Fruit fly (Drosophila melanogaster): ENCODE measurements around the gene gcm2.

gcm2 gene

DNA sequence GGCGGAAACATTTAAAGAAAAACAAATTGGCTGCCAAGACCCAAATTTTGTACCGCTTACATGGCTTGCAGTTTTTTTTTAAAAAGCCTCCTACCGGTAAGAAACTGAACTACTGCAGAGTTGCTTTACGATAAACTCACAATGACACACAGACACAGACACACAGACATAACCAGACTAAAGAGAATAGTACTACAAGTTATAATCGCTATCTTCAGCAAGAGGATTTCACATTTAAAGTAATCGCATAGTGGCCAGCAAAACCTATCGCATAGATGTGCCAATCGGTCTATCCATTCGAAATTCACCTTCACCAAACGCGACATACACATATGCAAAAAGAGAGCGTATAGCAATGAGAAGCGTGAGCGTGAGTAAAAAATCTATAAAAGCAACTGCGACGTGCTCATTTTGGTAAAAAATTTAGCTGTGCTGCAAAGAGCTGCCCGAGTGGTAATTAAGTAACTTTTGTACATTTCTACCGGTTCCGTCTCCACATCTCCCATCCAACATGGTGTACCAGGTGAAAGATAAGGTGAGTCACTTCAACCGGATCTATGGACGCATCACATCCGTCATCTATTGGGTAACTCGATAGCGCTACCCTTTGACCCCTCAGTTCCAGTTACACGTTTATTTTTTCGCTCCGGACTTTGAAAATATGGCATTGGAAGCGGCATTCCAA, 4.8 kb downstream of the gcm2 start, which contains the start of gene Trx2 (continued):
- no peak for TF ChIP-seq ttk (GFP tag; IDR thresholded peaks at IDR 0.05)
- TF ChIP-seq CG33557 (GFP tag; optimal IDR thresholded peaks at IDR 0.05) = no peak
- TF ChIP-seq bbx (GFP tag; IDR thresholded peaks at IDR 0.05; ENCODE audit: partially characterized antibody) = peak; percentile 56; the same call in 1 of the 2 replicates
- peak; percentile 57 for TF ChIP-seq Dp (GFP tag; optimal IDR thresholded peaks at IDR 0.05)
- no peak for TF ChIP-seq slou (GFP tag; optimal IDR thresholded peaks at IDR 0.05)
- TF ChIP-seq CG5953 (GFP tag; IDR thresholded peaks at IDR 0.05) = no peak
- no peak for TF ChIP-seq CG16813 (GFP tag; IDR thresholded peaks at IDR 0.05; ENCODE audit: partially characterized antibody)
- TF ChIP-seq Opbp (GFP tag; IDR thresholded peaks at IDR 0.05; ENCODE audit: partially characterized antibody) = 0 out of 3 replicates have a peak, but pooled peaks have one; percentile 37
- TF ChIP-seq CG6689 (GFP tag; IDR thresholded peaks at IDR 0.05) = 0 out of 2 replicates have a peak, but pooled peaks have one; percentile 6
- peak; percentile 18 for TF ChIP-seq pita (GFP tag; optimal IDR thresholded peaks at IDR 0.05)
- TF ChIP-seq insv (GFP tag; optimal IDR thresholded peaks at IDR 0.05) = peak in 1 of 2 experiments; percentile 67
- peak; percentile 85 for TF ChIP-seq HLH4C (GFP tag; IDR thresholded peaks at IDR 0.05; ENCODE audit: partially characterized antibody)
- no peak for TF ChIP-seq CG15601 (tag; optimal IDR thresholded peaks at IDR 0.05)
- peak; percentile 22 for TF ChIP-seq nau (GFP tag; optimal IDR thresholded peaks at IDR 0.05)
- TF ChIP-seq CG13424 (tag; optimal IDR thresholded peaks at IDR 0.05) = no peak
- TF ChIP-seq Camta (GFP tag; optimal IDR thresholded peaks at IDR 0.05) = no peak
- TF ChIP-seq CG15073 (GFP tag; optimal IDR thresholded peaks at IDR 0.05) = no peak
- no peak for TF ChIP-seq tio (GFP tag; optimal IDR thresholded peaks at IDR 0.05)
- no peak for TF ChIP-seq fd96Cb (tag; optimal IDR thresholded peaks at IDR 0.05)
- no peak for TF ChIP-seq cas (GFP tag; IDR thresholded peaks at IDR 0.05)
- no peak for TF ChIP-seq CG7786 (GFP tag; optimal IDR thresholded peaks at IDR 0.05)
- no peak for TF ChIP-seq Six4 (GFP tag; optimal IDR thresholded peaks at IDR 0.05)
- no peak for TF ChIP-seq chif (GFP tag; optimal IDR thresholded peaks at IDR 0.05)
- peak; percentile 59 for TF ChIP-seq Vsx1 (GFP tag; optimal IDR thresholded peaks at IDR 0.05)
- TF ChIP-seq CG1233 (GFP tag; optimal IDR thresholded peaks at IDR 0.05) = no peak
- TF ChIP-seq pros (GFP tag; optimal IDR thresholded peaks at IDR 0.05) = no peak
- TF ChIP-seq Hmr (GFP tag; optimal IDR thresholded peaks at IDR 0.05) = peak; percentile 56
- no peak for TF ChIP-seq CG9609 (GFP tag; optimal IDR thresholded peaks at IDR 0.05)
- TF ChIP-seq fd64A (GFP tag; optimal IDR thresholded peaks at IDR 0.05) = peak; percentile 1
- peak; percentile 7 for TF ChIP-seq Nf-YC (tag; optimal IDR thresholded peaks at IDR 0.05)
- TF ChIP-seq Rfx (GFP tag; IDR thresholded peaks at IDR 0.05) = peak; percentile 48; the same call in 1 of the 2 replicates
- TF ChIP-seq CG11504 (tag; optimal IDR thresholded peaks at IDR 0.05) = no peak
- no peak for TF ChIP-seq org-1 (GFP tag; optimal IDR thresholded peaks at IDR 0.05)
- peak; percentile 44 for TF ChIP-seq MESR4 (GFP tag; optimal IDR thresholded peaks at IDR 0.05)
- TF ChIP-seq luna (GFP tag; optimal IDR thresholded peaks at IDR 0.05) = no peak
- no peak for TF ChIP-seq Hr3 (GFP tag; optimal IDR thresholded peaks at IDR 0.05)
- TF ChIP-seq CG13894 (tag; optimal IDR thresholded peaks at IDR 0.05) = peak; percentile 36
- TF ChIP-seq stc (GFP tag; IDR thresholded peaks at IDR 0.05) = peak; percentile 15; the same call in 1 of the 2 replicates
- no peak for TF ChIP-seq sna (GFP tag; IDR thresholded peaks at IDR 0.05; ENCODE audit: partially characterized antibody)
- peak; percentile 56 for TF ChIP-seq gro (GFP tag; optimal IDR thresholded peaks at IDR 0.05)
- TF ChIP-seq zf30C (GFP tag; optimal IDR thresholded peaks at IDR 0.05) = no peak
- no peak for TF ChIP-seq br (optimal IDR thresholded peaks at IDR 0.05)
- TF ChIP-seq lbe (GFP tag; optimal IDR thresholded peaks at IDR 0.05) = no peak
- TF ChIP-seq NC2α (GFP tag; optimal IDR thresholded peaks at IDR 0.05) = no peak
- no peak for TF ChIP-seq D (optimal IDR thresholded peaks at IDR 0.05)
- TF ChIP-seq D (GFP tag; optimal IDR thresholded peaks at IDR 0.05) = no peak
- TF ChIP-seq odd (GFP tag; optimal IDR thresholded peaks at IDR 0.05) = no peak
- peak; percentile 23; the same call in 1 of the 2 replicates for TF ChIP-seq CG7372 (GFP tag; IDR thresholded peaks at IDR 0.05)
- peak; percentile 6 for TF ChIP-seq CG17359 (tag; optimal IDR thresholded peaks at IDR 0.05)

All from whole organism, embryonic.